Worm (Caenorhabditis elegans) whole organism, L1 larva: Measurements from ENCODE around the gene nhr-91.
A peak's percentile ranks its signal among the peaks of the same experiment; 100 is the strongest.

Experiments used
- C16A3.4 ChIP-seq: fragments of 150-350 bp; optimal IDR thresholded peaks from 2 replicates; lab custom pipeline; 2014; ENCODE audit warnings: missing biosample characterization, missing genetic modification characterization
- C34B4.2 ChIP-seq: sonication (generic microtip); optimal IDR thresholded peaks from 2 replicates; lab custom pipeline; 2017; ENCODE audit warnings: mild to moderate bottlenecking, missing genetic modification characterization, missing compliant biosample characterization
- Y116A8C.19 ChIP-seq: sonication (generic microtip); optimal IDR thresholded peaks from 2 replicates; lab custom pipeline; 2016; ENCODE audit warnings: missing compliant biosample characterization, missing genetic modification characterization, borderline replicate concordance
- alr-1 ChIP-seq: fragments of 200-800 bp; sonication (Bioruptor generic); optimal IDR thresholded peaks from 2 replicates; lab custom pipeline; 2018; ENCODE audit warnings: borderline replicate concordance, mild to moderate bottlenecking, missing genetic modification characterization, missing compliant biosample characterization
- blmp-1 ChIP-seq: fragments of 150-350 bp; optimal IDR thresholded peaks from 2 replicates; lab custom pipeline; 2014; ENCODE audit warnings: missing biosample characterization, missing genetic modification characterization
- ceh-63 ChIP-seq: fragments of 200-800 bp; sonication (Bioruptor generic); optimal IDR thresholded peaks from 2 replicates; lab custom pipeline; 2018; ENCODE audit warnings: mild to moderate bottlenecking, missing genetic modification characterization, missing compliant biosample characterization
- ceh-88 ChIP-seq: fragments of 200-800 bp; sonication (Bioruptor generic); IDR thresholded peaks from 2 replicates; pipeline ENCODE4 v1.3.6; 2022; ENCODE audit warnings: missing genetic modification characterization, missing compliant biosample characterization
- ces-1 ChIP-seq: fragments of 150-350 bp; optimal IDR thresholded peaks from 2 replicates; lab custom pipeline; 2014; ENCODE audit warnings: missing biosample characterization, missing genetic modification reagents, missing genetic modification characterization
- dpl-1 ChIP-seq, 3 experiments: fragments of 150-350 bp in 2 of 3; sonication (generic microtip) in 1 of 3; optimal IDR thresholded peaks; 2 replicates each; lab custom pipeline; 2014 to 2017; ENCODE audit warnings: missing biosample characterization in 3 of 3, missing genetic modification characterization in 3 of 3, missing genetic modification reagents in 3 of 3
- dsc-1 ChIP-seq: sonication (generic microtip); optimal IDR thresholded peaks from 2 replicates; lab custom pipeline; 2016; ENCODE audit warnings: mild to moderate bottlenecking, missing genetic modification characterization, missing compliant biosample characterization
- efl-3 ChIP-seq: fragments of 200-800 bp; sonication (Bioruptor generic); optimal IDR thresholded peaks from 2 replicates; lab custom pipeline; 2018; ENCODE audit warnings: mild to moderate bottlenecking, missing genetic modification characterization, missing compliant biosample characterization
- egl-27 ChIP-seq, 2 experiments: fragments of 150-350 bp in 1 of 2; sonication (generic microtip); optimal IDR thresholded peaks; 3 replicates each; lab custom pipeline; 2017 to 2018; ENCODE audit warnings: missing biosample characterization in 2 of 2, missing genetic modification characterization in 2 of 2, missing genetic modification reagents in 2 of 2
- elt-2 ChIP-seq: sonication (generic microtip); optimal IDR thresholded peaks from 2 replicates; lab custom pipeline; 2016; ENCODE audit warnings: missing genetic modification characterization, mild to moderate bottlenecking, inconsistent platforms, missing compliant biosample characterization, missing genetic modification reagents
- ets-5 ChIP-seq: fragments of 200-800 bp; sonication (Bioruptor generic); IDR thresholded peaks from 2 replicates; pipeline ENCODE4 v1.3.6; 2022; ENCODE audit warnings: missing genetic modification characterization, missing compliant biosample characterization
- fkh-10 ChIP-seq: sonication (generic microtip); optimal IDR thresholded peaks from 2 replicates; lab custom pipeline; 2017; ENCODE audit warnings: missing biosample characterization, missing genetic modification reagents, missing genetic modification characterization
- fkh-4 ChIP-seq: sonication (generic microtip); optimal IDR thresholded peaks from 2 replicates; lab custom pipeline; 2016; ENCODE audit warnings: missing compliant biosample characterization, missing genetic modification characterization, borderline replicate concordance
- fkh-8 ChIP-seq: sonication (generic microtip); optimal IDR thresholded peaks from 2 replicates; lab custom pipeline; 2016; ENCODE audit warnings: mild to moderate bottlenecking, missing genetic modification characterization, missing compliant biosample characterization
- hlh-4 ChIP-seq: sonication (generic microtip); optimal IDR thresholded peaks from 2 replicates; lab custom pipeline; 2016; ENCODE audit warnings: mild to moderate bottlenecking, missing genetic modification characterization, missing compliant biosample characterization
- irx-1 ChIP-seq: sonication (generic microtip); optimal IDR thresholded peaks from 2 replicates; lab custom pipeline; 2016; ENCODE audit warnings: missing genetic modification characterization, missing compliant biosample characterization
- jun-1 ChIP-seq: fragments of 150-350 bp; optimal IDR thresholded peaks from 2 replicates; lab custom pipeline; 2014; ENCODE audit warnings: missing biosample characterization, missing genetic modification reagents, missing genetic modification characterization
- lin-13 ChIP-seq: fragments of 150-350 bp; optimal IDR thresholded peaks from 2 replicates; lab custom pipeline; 2014; ENCODE audit warnings: missing biosample characterization, missing genetic modification reagents, missing genetic modification characterization
- lin-14 ChIP-seq: fragments of 200-800 bp; sonication (Bioruptor generic); optimal IDR thresholded peaks from 2 replicates; lab custom pipeline; 2018; ENCODE audit warnings: mild to moderate bottlenecking, missing genetic modification characterization, moderate library complexity, missing compliant biosample characterization
- lin-35 ChIP-seq, 2 experiments: fragments of 150-350 bp; optimal IDR thresholded peaks; 2 replicates each; lab custom pipeline; 2014; ENCODE audit warnings: missing biosample characterization in 2 of 2, missing genetic modification characterization in 2 of 2, missing genetic modification reagents in 2 of 2
- lsy-2 ChIP-seq, 2 experiments: fragments of 150-350 bp; optimal IDR thresholded peaks; 2 replicates each; lab custom pipeline; 2014; ENCODE audit warnings: missing biosample characterization in 2 of 2, missing genetic modification characterization in 2 of 2
- mdl-1 ChIP-seq, 2 experiments: fragments of 150-350 bp; optimal IDR thresholded peaks; 2 replicates each; lab custom pipeline; 2014 to 2017; ENCODE audit warnings: missing biosample characterization in 2 of 2, missing genetic modification characterization in 2 of 2, inconsistent platforms in 1 of 2
- mef-2 ChIP-seq: fragments of 150-350 bp; optimal IDR thresholded peaks from 2 replicates; lab custom pipeline; 2014; ENCODE audit warnings: missing biosample characterization, missing genetic modification characterization
- mep-1 ChIP-seq: fragments of 150-350 bp; optimal IDR thresholded peaks from 2 replicates; lab custom pipeline; 2014; ENCODE audit warnings: missing biosample characterization, missing genetic modification characterization
- nhr-12 ChIP-seq: sonication (generic microtip); optimal IDR thresholded peaks from 2 replicates; lab custom pipeline; 2017; ENCODE audit warnings: missing biosample characterization, missing genetic modification characterization
- nhr-19 ChIP-seq: fragments of 200-800 bp; sonication (Bioruptor generic); conservative IDR thresholded peaks from 2 replicates; pipeline ENCODE4 v1.3.6; 2022; ENCODE audit warnings: missing genetic modification characterization, missing compliant biosample characterization
- nhr-20 ChIP-seq: sonication (generic microtip); optimal IDR thresholded peaks from 2 replicates; lab custom pipeline; 2016; ENCODE audit warnings: mild to moderate bottlenecking, missing genetic modification characterization, missing compliant biosample characterization
- nhr-77 ChIP-seq: fragments of 150-350 bp; optimal IDR thresholded peaks from 2 replicates; lab custom pipeline; 2014; ENCODE audit warnings: missing biosample characterization, missing genetic modification characterization
- nhr-85 ChIP-seq: sonication (generic microtip); peaks from one replicate; lab custom pipeline; 2016; ENCODE audit warnings: missing genetic modification characterization, inconsistent platforms, missing compliant biosample characterization
- nhr-90 ChIP-seq: sonication (generic microtip); optimal IDR thresholded peaks from 2 replicates; lab custom pipeline; 2016; ENCODE audit warnings: mild to moderate bottlenecking, missing genetic modification characterization, missing compliant biosample characterization; ENCODE audit not compliant: poor library complexity
- pax-3 ChIP-seq: fragments of 200-800 bp; sonication (Bioruptor generic); optimal IDR thresholded peaks from 2 replicates; lab custom pipeline; 2018; ENCODE audit warnings: mild to moderate bottlenecking, missing genetic modification characterization, moderate library complexity, missing compliant biosample characterization
- pqm-1 ChIP-seq: sonication (generic microtip); optimal IDR thresholded peaks from 3 replicates; lab custom pipeline; 2017; ENCODE audit warnings: missing biosample characterization, missing genetic modification characterization
- rnt-1 ChIP-seq: sonication (generic microtip); optimal IDR thresholded peaks from 2 replicates; lab custom pipeline; 2016; ENCODE audit warnings: mild to moderate bottlenecking, missing genetic modification characterization, moderate library complexity, missing compliant biosample characterization
- snu-23 ChIP-seq: sonication (generic microtip); optimal IDR thresholded peaks from 2 replicates; lab custom pipeline; 2016; ENCODE audit warnings: missing genetic modification characterization, missing compliant biosample characterization
- sup-37 ChIP-seq: fragments of 200-800 bp; sonication (Bioruptor generic); optimal IDR thresholded peaks from 2 replicates; lab custom pipeline; 2018; ENCODE audit warnings: mild to moderate bottlenecking, missing genetic modification characterization, missing compliant biosample characterization
- swsn-7 ChIP-seq: sonication (generic microtip); optimal IDR thresholded peaks from 2 replicates; lab custom pipeline; 2016; ENCODE audit warnings: missing genetic modification characterization, missing compliant biosample characterization
- tbx-2 ChIP-seq: sonication (generic microtip); optimal IDR thresholded peaks from 2 replicates; lab custom pipeline; 2016; ENCODE audit warnings: missing genetic modification characterization, missing compliant biosample characterization
- unc-62 ChIP-seq: fragments of 150-350 bp; optimal IDR thresholded peaks from 2 replicates; lab custom pipeline; 2014; ENCODE audit warnings: missing biosample characterization, missing genetic modification reagents, missing genetic modification characterization
- unc-86 ChIP-seq: sonication (generic microtip); optimal IDR thresholded peaks from 2 replicates; lab custom pipeline; 2016; ENCODE audit warnings: missing genetic modification characterization, missing compliant biosample characterization
- xbp-1 ChIP-seq: sonication (generic microtip); optimal IDR thresholded peaks from 2 replicates; lab custom pipeline; 2016; ENCODE audit warnings: missing genetic modification characterization, missing compliant biosample characterization
- zip-4 ChIP-seq: fragments of 200-800 bp; sonication (Bioruptor generic); optimal IDR thresholded peaks from 2 replicates; lab custom pipeline; 2018; ENCODE audit warnings: mild to moderate bottlenecking, missing genetic modification characterization, moderate library complexity, missing compliant biosample characterization
- ztf-4 ChIP-seq: fragments of 150-350 bp; optimal IDR thresholded peaks from 2 replicates; lab custom pipeline; 2014; ENCODE audit warnings: missing biosample characterization, missing genetic modification characterization

The nhr-91 gene

ce11 chrX:15274827-15275761 is 34.1 kb upstream of the nhr-91 start (continued):
- TF ChIP-seq C34B4.2 (tag; lab: Kevin White, UChicago) (no peak), nhr-77 (tag; lab: Kevin White, UChicago) (peak; percentile 73), xbp-1 (tag; lab: Kevin White, UChicago) (peak; percentile 27), Y116A8C.19 (no peak), nhr-85 (tag; lab: Kevin White, UChicago) (peak; percentile 99), lin-35 (GFP tag; optimal IDR thresholded peaks at IDR 0.05; lab: Kevin White, UChicago) (peak; percentile 45 to 70), rnt-1 (tag; lab: Kevin White, UChicago) (peak; percentile 84), mep-1 (tag; lab: Kevin White, UChicago) (peak; percentile 64), ces-1 (GFP tag; lab: Kevin White, UChicago) (no peak), jun-1 (tag; lab: Kevin White, UChicago) (peak; percentile 91), irx-1 (peak; percentile 61), nhr-19 (GFP tag; lab: Robert Waterston, UW) (peak; percentile 85), fkh-10 (peak; percentile 59), swsn-7 (tag; lab: Kevin White, UChicago) (peak; percentile 81), dsc-1 (peak; percentile 49)
- TF ChIP-seq, all 84 proteins: peak for 49

- TF ChIP-seq ceh-63 (no peak), mdl-1 (tag; optimal IDR thresholded peaks at IDR 0.05; lab: Kevin White, UChicago) (no peak), pax-3 (tag; lab: Kevin White, UChicago) (no peak), Y116A8C.19 (no peak), elt-2 (tag; lab: Kevin White, UChicago) (peak; percentile 39), unc-62 (GFP tag; lab: Kevin White, UChicago) (no peak), alr-1 (tag; lab: Kevin White, UChicago) (no peak), fkh-4 (tag; lab: Kevin White, UChicago) (no peak), pqm-1 (tag; lab: Kevin White, UChicago) (peak; percentile 22)
Measured at ce11 chrX:15276241-15276640, 32.9 kb upstream of the nhr-91 start.

ce11 chrX:15276774-15277173 is 32.4 kb upstream of the nhr-91 start:
- TF ChIP-seq lsy-2 (tag; optimal IDR thresholded peaks at IDR 0.05; lab: Kevin White, UChicago) (peak; percentile 27 to 84), ztf-4 (peak; percentile 64), alr-1 (tag; lab: Kevin White, UChicago) (no peak), efl-3 (no peak), lin-35 (GFP tag; optimal IDR thresholded peaks at IDR 0.05; lab: Kevin White, UChicago) (peak; percentile 14 to 64), mef-2 (tag; lab: Kevin White, UChicago) (no peak), ceh-88 (0 out of 2 replicates have a peak, but pooled peaks have one; percentile 20), egl-27 (tag; optimal IDR thresholded peaks at IDR 0.05; lab: Kevin White, UChicago) (peak; percentile 71 to 91), dsc-1 (peak; percentile 72), jun-1 (tag; lab: Kevin White, UChicago) (peak; percentile 44), zip-4 (no peak), nhr-90 (tag; lab: Kevin White, UChicago) (peak; percentile 35), lin-14 (GFP tag; lab: Kevin White, UChicago) (peak; percentile 95), ets-5 (GFP tag; lab: Robert Waterston, UW) (no peak), xbp-1 (tag; lab: Kevin White, UChicago) (peak; percentile 45), mdl-1 (tag; optimal IDR thresholded peaks at IDR 0.05; lab: Kevin White, UChicago) (peak in 1 of 2 experiments; percentile 72), fkh-8 (tag; lab: Kevin White, UChicago) (no peak), sup-37 (GFP tag; lab: Kevin White, UChicago) (no peak), lin-13 (GFP tag; lab: Kevin White, UChicago) (peak; percentile 58), tbx-2 (tag; lab: Kevin White, UChicago) (peak; percentile 70), dpl-1 (GFP tag; optimal IDR thresholded peaks at IDR 0.05; lab: Kevin White, UChicago) (peak; percentile 0 to 31 (median 26)), unc-86 (peak; percentile 8), nhr-12 (no peak), snu-23 (GFP tag; lab: Kevin White, UChicago) (peak; percentile 86), hlh-4 (tag; lab: Kevin White, UChicago) (no peak), blmp-1 (tag; lab: Kevin White, UChicago) (peak; percentile 100), nhr-20 (tag; lab: Kevin White, UChicago) (peak; percentile 83), rnt-1 (tag; lab: Kevin White, UChicago) (peak; percentile 35), nhr-19 (GFP tag; lab: Robert Waterston, UW) (peak; percentile 57), nhr-85 (tag; lab: Kevin White, UChicago) (peak; percentile 97), C16A3.4 (peak; percentile 73)
